Worm (Caenorhabditis elegans) whole organism, mixed stage, embryonic: ENCODE data around the gene spon-1.

Experiments
- bed-3 ChIP-seq: fragments of 200-800 bp; sonication (Bioruptor generic); optimal IDR thresholded peaks from 3 replicates; lab custom pipeline; 2018; ENCODE audit warnings: mild to moderate bottlenecking, missing genetic modification characterization, moderate library complexity, missing compliant biosample characterization
- elt-3 ChIP-seq: fragments of 150-350 bp; optimal IDR thresholded peaks from 2 replicates; lab custom pipeline; 2014; ENCODE audit warnings: missing biosample characterization, missing genetic modification characterization
- lsy-2 ChIP-seq: fragments of 150-350 bp; optimal IDR thresholded peaks from 2 replicates; lab custom pipeline; 2014; ENCODE audit warnings: missing biosample characterization, missing genetic modification characterization
- mep-1 ChIP-seq: fragments of 150-350 bp; optimal IDR thresholded peaks from 2 replicates; lab custom pipeline; 2017; ENCODE audit warnings: missing biosample characterization, missing genetic modification reagents, missing genetic modification characterization, inconsistent platforms
- mls-2 ChIP-seq: sonication (generic microtip); optimal IDR thresholded peaks from 2 replicates; lab custom pipeline; 2016; ENCODE audit warnings: mild to moderate bottlenecking, missing genetic modification characterization, moderate library complexity, missing compliant biosample characterization
- nhr-2 ChIP-seq: fragments of 150-350 bp; optimal IDR thresholded peaks from 2 replicates; lab custom pipeline; 2014; ENCODE audit warnings: missing biosample characterization, missing genetic modification characterization
- nhr-237 ChIP-seq: fragments of 150-350 bp; optimal IDR thresholded peaks from 2 replicates; lab custom pipeline; 2014; ENCODE audit warnings: missing biosample characterization, missing genetic modification characterization
- nhr-28 ChIP-seq: fragments of 150-350 bp; optimal IDR thresholded peaks from 2 replicates; lab custom pipeline; 2014; ENCODE audit warnings: missing biosample characterization, missing genetic modification characterization
- nhr-76 ChIP-seq: sonication (generic microtip); optimal IDR thresholded peaks from 2 replicates; lab custom pipeline; 2017; ENCODE audit warnings: missing biosample characterization, missing genetic modification characterization
- pha-4 ChIP-seq: fragments of 150-350 bp; optimal IDR thresholded peaks from 2 replicates; lab custom pipeline; 2018; ENCODE audit warnings: missing biosample characterization, missing genetic modification reagents, missing genetic modification characterization
- unc-62 ChIP-seq: fragments of 150-350 bp; optimal IDR thresholded peaks from 2 replicates; lab custom pipeline; 2014; ENCODE audit warnings: missing biosample characterization, missing genetic modification reagents, missing genetic modification characterization
- ztf-11 ChIP-seq: fragments of 150-350 bp; optimal IDR thresholded peaks from 2 replicates; lab custom pipeline; 2014; ENCODE audit warnings: missing biosample characterization, missing genetic modification characterization

- TF ChIP-seq nhr-2 (tag; lab: Kevin White, UChicago) (no peak), pha-4 (no peak), elt-3 (tag; lab: Kevin White, UChicago) (no peak), mep-1 (tag; lab: Kevin White, UChicago) (no peak), nhr-28 (tag; lab: Kevin White, UChicago) (no peak), nhr-76 (no peak), mls-2 (tag; lab: Kevin White, UChicago) (no peak), ztf-11 (tag; lab: Kevin White, UChicago) (no peak), unc-62 (GFP tag; lab: Kevin White, UChicago) (no peak), bed-3 (GFP tag; lab: Kevin White, UChicago) (no peak), nhr-237 (tag; lab: Kevin White, UChicago) (peak; percentile 51), lsy-2 (tag; lab: Kevin White, UChicago) (peak; percentile 72)
Observed at ce11 chrII:7147550-7147949, 31.2 kb downstream of the spon-1 start.
